Fruit fly (Drosophila melanogaster): Measurements from ENCODE around the gene CG32006.

DNA sequence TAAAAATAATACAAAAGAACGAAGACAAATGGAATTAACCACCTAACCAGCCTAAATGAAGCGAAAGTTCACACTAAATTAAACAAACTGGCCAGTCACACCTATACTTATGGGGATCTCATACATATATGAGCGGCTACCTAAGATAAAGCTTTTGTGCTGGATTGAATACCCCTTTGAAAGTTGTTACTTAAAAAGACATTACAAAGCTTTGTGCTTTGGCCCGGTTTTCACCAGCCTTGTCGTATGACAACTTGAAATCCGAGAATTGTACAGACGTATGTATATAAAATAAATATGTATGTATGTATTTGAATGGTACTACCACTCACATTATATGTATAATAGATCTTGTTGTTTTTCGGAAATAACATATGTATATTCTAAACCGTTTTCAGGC lies 5.4 kb downstream of the CG32006 start, which contains the start of gene CG31997:
- TF ChIP-seq Blimp-1 (GFP tag; optimal IDR thresholded peaks at IDR 0.05), result peak; percentile 3
- no peak for TF ChIP-seq Sox102F (GFP tag; optimal IDR thresholded peaks at IDR 0.05)
- TF ChIP-seq Lpt (GFP tag; optimal IDR thresholded peaks at IDR 0.05), result no peak
- TF ChIP-seq eg (GFP tag; IDR thresholded peaks at IDR 0.05), result no peak
- TF ChIP-seq Eip93F (GFP tag; optimal IDR thresholded peaks at IDR 0.05), result no peak
- no peak for TF ChIP-seq Gug (GFP tag; IDR thresholded peaks at IDR 0.05)
- TF ChIP-seq CG31627 (GFP tag; optimal IDR thresholded peaks at IDR 0.05), result no peak
- no peak for TF ChIP-seq cyc (GFP tag; optimal IDR thresholded peaks at IDR 0.05)
- no peak for TF ChIP-seq CG6276 (GFP tag; optimal IDR thresholded peaks at IDR 0.05)
